Worm (Caenorhabditis elegans) whole organism, mixed stage, embryonic: ENCODE measurements around the gene swt-7.

Source experiments
- ceh-43 ChIP-seq: fragments of 200-800 bp; sonication (Bioruptor generic); optimal IDR thresholded peaks from 2 replicates; lab custom pipeline; 2018; ENCODE audit warnings: mild to moderate bottlenecking, missing genetic modification characterization, moderate library complexity, missing compliant biosample characterization
- ceh-83 ChIP-seq: fragments of 200-800 bp; sonication (Bioruptor generic); optimal IDR thresholded peaks from 2 replicates; lab custom pipeline; 2018; ENCODE audit warnings: mild to moderate bottlenecking, missing genetic modification characterization, missing compliant biosample characterization
- nhr-237 ChIP-seq: fragments of 150-350 bp; optimal IDR thresholded peaks from 2 replicates; lab custom pipeline; 2014; ENCODE audit warnings: missing biosample characterization, missing genetic modification characterization
- nhr-76 ChIP-seq: sonication (generic microtip); optimal IDR thresholded peaks from 2 replicates; lab custom pipeline; 2017; ENCODE audit warnings: missing biosample characterization, missing genetic modification characterization
- sptf-1 ChIP-seq: sonication (generic microtip); optimal IDR thresholded peaks from 2 replicates; lab custom pipeline; 2017; ENCODE audit warnings: mild to moderate bottlenecking, missing genetic modification characterization, moderate library complexity, missing compliant biosample characterization

- TF ChIP-seq nhr-76 (no peak), ceh-83 (GFP tag; lab: Kevin White, UChicago) (no peak), nhr-237 (no peak), sptf-1 (tag; lab: Kevin White, UChicago) (no peak), ceh-43 (no peak)
Observed at ce11 chrV:4995155-4995554, 35.5 kb downstream of the swt-7 start, which contains the start of gene ncx-9.
